Fruit fly (Drosophila melanogaster) whole organism, embryonic: Measurements from ENCODE around the gene Snr1.

Experiments used
- Atf3 ChIP-seq: fragments of 200-800 bp; sonication (Bioruptor generic); optimal IDR thresholded peaks from 3 replicates; lab custom pipeline; 2016; ENCODE audit warnings: missing biosample characterization, missing genetic modification characterization
- Bgb ChIP-seq: fragments of 200-800 bp; sonication (Bioruptor generic); IDR thresholded peaks from 2 replicates; pipeline ENCODE4 v1.3.6; 2022; ENCODE audit warnings: missing biosample characterization, missing genetic modification characterization; ENCODE audit not compliant: partially characterized antibody
- CG10431 ChIP-seq: fragments of 200-800 bp; sonication (Bioruptor generic); optimal IDR thresholded peaks from 3 replicates; lab custom pipeline; 2018; ENCODE audit warnings: missing biosample characterization, mild to moderate bottlenecking, missing genetic modification characterization
- CG11695 ChIP-seq: fragments of 200-800 bp; sonication (Bioruptor generic); IDR thresholded peaks from 3 replicates; pipeline ENCODE4 v1.3.6; 2022; ENCODE audit warnings: missing biosample characterization, missing genetic modification characterization
- CG12219 ChIP-seq: fragments of 200-800 bp; sonication (Bioruptor generic); optimal IDR thresholded peaks from 3 replicates; lab custom pipeline; 2018; ENCODE audit warnings: missing biosample characterization, mild to moderate bottlenecking, missing genetic modification characterization
- CG15514 ChIP-seq: fragments of 200-800 bp; sonication (Bioruptor generic); optimal IDR thresholded peaks from 3 replicates; lab custom pipeline; 2017; ENCODE audit warnings: missing biosample characterization, missing genetic modification characterization, mild to moderate bottlenecking, moderate library complexity, missing genetic modification reagents
- CG15601 ChIP-seq: fragments of 200-800 bp; sonication (Bioruptor generic); optimal IDR thresholded peaks from 3 replicates; lab custom pipeline; 2019; ENCODE audit warnings: missing biosample characterization, mild to moderate bottlenecking, missing genetic modification characterization, moderate library complexity
- CG30403 ChIP-seq: fragments of 200-800 bp; sonication (Bioruptor generic); optimal IDR thresholded peaks from 3 replicates; lab custom pipeline; 2016; ENCODE audit warnings: missing biosample characterization, missing genetic modification characterization
- CG32532 ChIP-seq: fragments of 200-800 bp; sonication (Bioruptor generic); IDR thresholded peaks from 2 replicates; pipeline ENCODE4 v1.3.6; 2022; ENCODE audit warnings: missing biosample characterization, missing genetic modification characterization
- CG3407 ChIP-seq: fragments of 200-800 bp; sonication (Bioruptor generic); optimal IDR thresholded peaks from 2 replicates; lab custom pipeline; 2018; ENCODE audit warnings: missing biosample characterization, mild to moderate bottlenecking, missing genetic modification characterization
- CG42726 ChIP-seq: fragments of 200-800 bp; sonication (Bioruptor generic); IDR thresholded peaks from 2 replicates; pipeline ENCODE4 v1.3.6; 2022; ENCODE audit warnings: missing biosample characterization, missing genetic modification characterization; ENCODE audit not compliant: partially characterized antibody
- CG4617 ChIP-seq: fragments of 200-800 bp; sonication (Bioruptor generic); optimal IDR thresholded peaks from 3 replicates; lab custom pipeline; 2016; ENCODE audit warnings: missing biosample characterization, missing genetic modification characterization, borderline replicate concordance
- CG6683 ChIP-seq: fragments of 200-800 bp; sonication (Bioruptor generic); optimal IDR thresholded peaks from 2 replicates; lab custom pipeline; 2017; ENCODE audit warnings: missing biosample characterization, mild to moderate bottlenecking, missing genetic modification characterization, missing genetic modification reagents
- CG6689 ChIP-seq: fragments of 200-800 bp; sonication (Bioruptor generic); IDR thresholded peaks from 2 replicates; pipeline ENCODE4 v1.3.6; 2022; ENCODE audit warnings: missing biosample characterization, missing genetic modification characterization
- CG6854 ChIP-seq: fragments of 200-800 bp; sonication (Bioruptor generic); optimal IDR thresholded peaks from 3 replicates; lab custom pipeline; 2017; ENCODE audit warnings: missing biosample characterization, mild to moderate bottlenecking, missing genetic modification characterization
- CG9797 ChIP-seq: fragments of 200-800 bp; sonication (Bioruptor generic); optimal IDR thresholded peaks from 3 replicates; lab custom pipeline; 2018; ENCODE audit warnings: missing biosample characterization, mild to moderate bottlenecking, missing genetic modification characterization
- CG9932 ChIP-seq: fragments of 200-800 bp; sonication (Bioruptor generic); IDR thresholded peaks from 2 replicates; pipeline ENCODE4 v1.3.6; 2022; ENCODE audit warnings: missing biosample characterization, missing genetic modification characterization
- Camta ChIP-seq: fragments of 200-800 bp; sonication (Bioruptor generic); optimal IDR thresholded peaks from 2 replicates; lab custom pipeline; 2016; ENCODE audit warnings: missing biosample characterization, missing genetic modification characterization
- CoRest ChIP-seq: fragments of 200-800 bp; sonication (Bioruptor generic); optimal IDR thresholded peaks from 3 replicates; lab custom pipeline; 2018; ENCODE audit warnings: missing biosample characterization, mild to moderate bottlenecking, missing genetic modification characterization, moderate library complexity
- Dll ChIP-seq: fragments of 200-800 bp; sonication (Bioruptor generic); IDR thresholded peaks from 4 replicates; pipeline ENCODE4 v1.3.6; 2022; ENCODE audit warnings: missing biosample characterization, missing genetic modification characterization; ENCODE audit not compliant: partially characterized antibody
- Drgx ChIP-seq: fragments of 200-800 bp; sonication (Bioruptor generic); IDR thresholded peaks from 2 replicates; pipeline ENCODE4 v1.3.6; 2022; ENCODE audit warnings: missing biosample characterization, missing genetic modification characterization
- Ets65A ChIP-seq: fragments of 200-800 bp; sonication (Bioruptor generic); peaks from one replicate; lab custom pipeline; 2016; ENCODE audit warnings: missing biosample characterization, missing genetic modification characterization
- MBD-R2 ChIP-seq: fragments of 200-800 bp; sonication (Bioruptor generic); IDR thresholded peaks from 2 replicates; pipeline ENCODE4 v1.3.6; 2022; ENCODE audit warnings: missing biosample characterization, missing genetic modification characterization
- Med ChIP-seq: fragments of 200-800 bp; sonication (Bioruptor generic); peaks from one replicate; lab custom pipeline; 2016; ENCODE audit warnings: missing biosample characterization, missing genetic modification characterization, mild to moderate bottlenecking, inconsistent platforms, moderate library complexity
- Opbp ChIP-seq: fragments of 200-800 bp; sonication (Bioruptor generic); IDR thresholded peaks from 3 replicates; pipeline ENCODE4 v1.3.6; 2022; ENCODE audit warnings: missing biosample characterization, missing genetic modification characterization; ENCODE audit not compliant: partially characterized antibody
- Rfx ChIP-seq: fragments of 200-800 bp; sonication (Bioruptor generic); IDR thresholded peaks from 2 replicates; pipeline ENCODE4 v1.3.6; 2022; ENCODE audit warnings: missing biosample characterization, missing genetic modification characterization
- Sin3A ChIP-seq: fragments of >200 bp; optimal IDR thresholded peaks from 2 replicates; lab custom pipeline; 2018
- Six4 ChIP-seq: fragments of 200-800 bp; sonication (Bioruptor generic); optimal IDR thresholded peaks from 2 replicates; lab custom pipeline; 2016; ENCODE audit warnings: missing biosample characterization, missing genetic modification characterization
- Tbp ChIP-seq: fragments of >200 bp; optimal IDR thresholded peaks from 2 replicates; lab custom pipeline; 2018; ENCODE audit warnings: missing biosample characterization, missing genetic modification characterization
- Xbp1 ChIP-seq: fragments of 200-800 bp; sonication (Bioruptor generic); optimal IDR thresholded peaks from 3 replicates; lab custom pipeline; 2016; ENCODE audit warnings: missing biosample characterization, mild to moderate bottlenecking, missing genetic modification characterization
- Xrp1 ChIP-seq: fragments of 200-800 bp; sonication (Bioruptor generic); IDR thresholded peaks from 2 replicates; pipeline ENCODE4 v1.3.6; 2022; ENCODE audit warnings: missing biosample characterization, missing genetic modification characterization
- chm ChIP-seq: fragments of 200-800 bp; sonication (Bioruptor generic); IDR thresholded peaks from 2 replicates; pipeline ENCODE4 v1.3.6; 2022; ENCODE audit warnings: missing biosample characterization, missing genetic modification characterization
- crol ChIP-seq: fragments of 200-800 bp; sonication (Bioruptor generic); IDR thresholded peaks from 2 replicates; pipeline ENCODE4 v1.3.6; 2022; ENCODE audit warnings: missing biosample characterization, missing genetic modification characterization
- dpn ChIP-seq, 2 experiments: fragments of 200-800 bp; sonication (Bioruptor generic); optimal IDR thresholded peaks; 3 replicates each; lab custom pipeline; 2016; ENCODE audit warnings: missing biosample characterization in 2 of 2, missing genetic modification characterization in 2 of 2
- gfzf ChIP-seq: fragments of 200-800 bp; sonication (Bioruptor generic); optimal IDR thresholded peaks from 2 replicates; lab custom pipeline; 2016; ENCODE audit warnings: missing biosample characterization, mild to moderate bottlenecking, missing genetic modification characterization, moderate library complexity
- grau ChIP-seq: fragments of 200-800 bp; optimal IDR thresholded peaks from 3 replicates; lab custom pipeline; 2019; ENCODE audit warnings: missing biosample characterization, mild to moderate bottlenecking, missing genetic modification characterization, moderate library complexity
- ham ChIP-seq: fragments of 200-800 bp; sonication (Bioruptor generic); IDR thresholded peaks from 2 replicates; pipeline ENCODE4 v1.3.6; 2022; ENCODE audit warnings: missing biosample characterization, missing genetic modification characterization
- hkb ChIP-seq, 2 experiments: fragments of 200-800 bp in 1 of 2; fragments of >200 bp in 1 of 2; sonication (Bioruptor generic) in 1 of 2; IDR thresholded peaks in 1 of 2; optimal IDR thresholded peaks in 1 of 2; 2 replicates each; pipeline versions ENCODE4 v1.3.6 to Lab custom; 2017 to 2022; ENCODE audit warnings: missing biosample characterization in 1 of 2, missing genetic modification characterization in 1 of 2
- pan ChIP-seq, 4 experiments: fragments of >200 bp in 3 of 4; fragments of 200-800 bp in 1 of 4; sonication (Bioruptor generic) in 1 of 4; optimal IDR thresholded peaks in 3 of 4; IDR thresholded peaks in 1 of 4; 2 replicates each; pipeline versions ENCODE4 v1.3.6 to Lab custom; 2017 to 2022; ENCODE audit warnings: missing biosample characterization in 2 of 4, missing genetic modification characterization in 2 of 4, mixed read lengths in 1 of 4
- prd ChIP-seq, 3 experiments: fragments of >200 bp in 2 of 3; fragments of 200-800 bp in 1 of 3; sonication (Bioruptor generic) in 1 of 3; optimal IDR thresholded peaks in 2 of 3; IDR thresholded peaks in 1 of 3; 2 replicates in 2 of 3; 3 replicates in 1 of 3; pipeline versions ENCODE4 v1.3.6 to Lab custom; 2017 to 2022; ENCODE audit warnings: missing biosample characterization in 1 of 3, missing genetic modification characterization in 1 of 3
- sd ChIP-seq: fragments of 200-800 bp; sonication (Bioruptor generic); optimal IDR thresholded peaks from 3 replicates; lab custom pipeline; 2018; ENCODE audit warnings: missing biosample characterization, mild to moderate bottlenecking, missing genetic modification characterization, moderate library complexity
- sens ChIP-seq: fragments of 200-800 bp; sonication (Bioruptor generic); peaks from one replicate; lab custom pipeline; 2016; ENCODE audit warnings: missing biosample characterization, missing genetic modification characterization
- slbo ChIP-seq: fragments of 200-800 bp; sonication (Bioruptor generic); IDR thresholded peaks from 2 replicates; pipeline ENCODE4 v1.3.6; 2022; ENCODE audit warnings: missing biosample characterization, missing genetic modification characterization
- sna ChIP-seq: fragments of 200-800 bp; sonication (Bioruptor generic); IDR thresholded peaks from 2 replicates; pipeline ENCODE4 v1.3.6; 2022; ENCODE audit warnings: missing biosample characterization, missing genetic modification characterization; ENCODE audit not compliant: partially characterized antibody
- ssp ChIP-seq: fragments of 200-800 bp; sonication (Bioruptor generic); IDR thresholded peaks from 2 replicates; pipeline ENCODE4 v1.3.6; 2022; ENCODE audit warnings: missing biosample characterization, missing genetic modification characterization
- stwl ChIP-seq: fragments of 200-800 bp; sonication (Bioruptor generic); optimal IDR thresholded peaks from 3 replicates; lab custom pipeline; 2018; ENCODE audit warnings: missing biosample characterization, mild to moderate bottlenecking, missing genetic modification characterization, moderate library complexity
- wek ChIP-seq: fragments of 200-800 bp; sonication (Bioruptor generic); optimal IDR thresholded peaks from 3 replicates; lab custom pipeline; 2018; ENCODE audit warnings: missing biosample characterization, mild to moderate bottlenecking, missing genetic modification characterization, moderate library complexity

Snr1 gene

dm6 chr3R:5483488-5484109 lies 12.9 kb downstream of the Snr1 start, which contains the start of gene ksr (continued):
- TF ChIP-seq CG6854 (GFP tag; lab: Kevin White, UChicago) (no peak), CG9932 (peak; percentile 19; the same call in 1 of the 2 replicates), Xbp1 (GFP tag; lab: Kevin White, UChicago) (peak; percentile 36), stwl (tag; lab: Kevin White, UChicago) (peak; percentile 12), MBD-R2 (GFP tag; lab: Robert Waterston, UW) (peak; percentile 80), Sin3A (peak; percentile 13), crol (GFP tag; lab: Robert Waterston, UW) (no peak), dpn (GFP tag; optimal IDR thresholded peaks at IDR 0.05; lab: Kevin White, UChicago) (peak in 1 of 2 experiments; percentile 10), CG4617 (GFP tag; lab: Kevin White, UChicago) (peak; percentile 80), CG30403 (peak; percentile 31), CG6689 (no peak; the same call in 1 of the 2 replicates), hkb (optimal IDR thresholded peaks at IDR 0.05; lab: Kevin White, UChicago) (no peak), hkb (GFP tag; IDR thresholded peaks at IDR 0.05; lab: Robert Waterston, UW) (0 out of 2 replicates have a peak, but pooled peaks have one; percentile 19), CG12219 (GFP tag; lab: Kevin White, UChicago) (no peak), sens (peak; percentile 74), Med (GFP tag; lab: Kevin White, UChicago) (peak; percentile 14), Atf3 (GFP tag; lab: Kevin White, UChicago) (no peak), CG6683 (GFP tag; lab: Kevin White, UChicago) (no peak), Bgb (GFP tag; lab: Robert Waterston, UW) (peak; percentile 29; the same call in 1 of the 2 replicates), grau (tag; lab: Kevin White, UChicago) (peak; percentile 51), pan (optimal IDR thresholded peaks at IDR 0.05; lab: Kevin White, UChicago) (no peak), pan (GFP tag; optimal IDR thresholded peaks at IDR 0.05 in 1 of 2, IDR thresholded peaks at IDR 0.05 in 1 of 2) (peak in 1 of 2 experiments; percentile 12), wek (GFP tag; lab: Kevin White, UChicago) (peak; percentile 90), Drgx (GFP tag; lab: Robert Waterston, UW) (0 out of 2 replicates have a peak, but pooled peaks have one; percentile 14), CG10431 (GFP tag; lab: Kevin White, UChicago) (no peak), CoRest (peak; percentile 33), sd (tag; lab: Kevin White, UChicago) (no peak), chm (GFP tag; lab: Robert Waterston, UW) (peak; percentile 32; the same call in 1 of the 2 replicates), CG15514 (GFP tag; lab: Kevin White, UChicago) (peak; percentile 19), CG11695 (GFP tag; lab: Robert Waterston, UW) (peak; percentile 22; the same call in 1 of the 3 replicates), gfzf (GFP tag; lab: Kevin White, UChicago) (peak; percentile 69), CG32532 (GFP tag; lab: Robert Waterston, UW) (peak; percentile 38; the same call in 1 of the 2 replicates), slbo (peak; percentile 63), Ets65A (GFP tag; lab: Kevin White, UChicago) (peak; percentile 84), CG15601 (no peak), Rfx (peak; percentile 17; the same call in 1 of the 2 replicates), Camta (no peak), Xrp1 (GFP tag; lab: Robert Waterston, UW) (peak; percentile 38; the same call in 1 of the 2 replicates), prd (optimal IDR thresholded peaks at IDR 0.05; lab: Kevin White, UChicago) (no peak), prd (GFP tag; IDR thresholded peaks at IDR 0.05; lab: Robert Waterston, UW) (peak; percentile 33; the same call in 1 of the 3 replicates), Six4 (GFP tag; lab: Kevin White, UChicago) (no peak), Opbp (GFP tag; lab: Robert Waterston, UW) (0 out of 3 replicates have a peak, but pooled peaks have one; percentile 28), CG3407 (no peak), CG42726 (GFP tag; lab: Robert Waterston, UW) (peak; percentile 57; the same call in 1 of the 2 replicates), sna (GFP tag; lab: Robert Waterston, UW) (peak; percentile 14; the same call in 1 of the 2 replicates), ham (GFP tag; lab: Robert Waterston, UW) (no peak), CG9797 (peak; percentile 55), ssp (GFP tag; lab: Robert Waterston, UW) (peak; percentile 45), Dll (GFP tag; lab: Robert Waterston, UW) (0 out of 4 replicates have a peak, but pooled peaks have one; percentile 18), Tbp (GFP tag; lab: Kevin White, UChicago) (no peak)
